Worm (Caenorhabditis elegans) whole organism, young adult: ENCODE measurements around the gene pigg-1.

Experiments
- B0019.2 ChIP-seq: fragments of 200-800 bp; sonication (Bioruptor generic); conservative IDR thresholded peaks from 2 replicates; pipeline ENCODE4 v1.3.6; 2022; ENCODE audit warnings: missing genetic modification reagents, missing genetic modification characterization, missing compliant biosample characterization
- D2030.7 ChIP-seq: fragments of 200-800 bp; sonication (Bioruptor generic); IDR thresholded peaks from 2 replicates; pipeline ENCODE4 v1.3.6; 2022; ENCODE audit warnings: missing genetic modification reagents, missing genetic modification characterization, missing compliant biosample characterization
- F22D6.2 ChIP-seq: sonication (generic microtip); optimal IDR thresholded peaks from 2 replicates; lab custom pipeline; 2016; ENCODE audit warnings: mild to moderate bottlenecking, missing genetic modification characterization, missing compliant biosample characterization
- F33H1.4 ChIP-seq: fragments of 200-800 bp; sonication (Bioruptor generic); IDR thresholded peaks from 2 replicates; pipeline ENCODE4 v1.3.6; 2022; ENCODE audit warnings: missing genetic modification reagents, missing genetic modification characterization, missing compliant biosample characterization
- F52B5.7 ChIP-seq: sonication (generic microtip); optimal IDR thresholded peaks from 2 replicates; lab custom pipeline; 2016; ENCODE audit warnings: mild to moderate bottlenecking, missing genetic modification characterization, missing compliant biosample characterization
- F57A8.1 ChIP-seq: fragments of 200-800 bp; sonication (Bioruptor generic); optimal IDR thresholded peaks from 2 replicates; lab custom pipeline; 2018; ENCODE audit warnings: mild to moderate bottlenecking, missing genetic modification characterization, moderate library complexity, missing compliant biosample characterization
- K11D2.4 ChIP-seq: fragments of 200-800 bp; sonication (Bioruptor generic); IDR thresholded peaks from 2 replicates; pipeline ENCODE4 v1.3.6; 2022; ENCODE audit warnings: missing genetic modification reagents, missing genetic modification characterization, missing compliant biosample characterization
- K12H6.12 ChIP-seq: fragments of 200-800 bp; sonication (Bioruptor generic); optimal IDR thresholded peaks from 2 replicates; lab custom pipeline; 2018; ENCODE audit warnings: mild to moderate bottlenecking, missing genetic modification characterization, missing compliant biosample characterization
- T07F8.4 ChIP-seq: sonication (generic microtip); optimal IDR thresholded peaks from 2 replicates; lab custom pipeline; 2016; ENCODE audit warnings: mild to moderate bottlenecking, missing genetic modification characterization, moderate library complexity, missing compliant biosample characterization
- Y53F4B.3 ChIP-seq: fragments of 200-800 bp; sonication (Bioruptor generic); IDR thresholded peaks from 2 replicates; pipeline ENCODE4 v1.3.6; 2022; ENCODE audit warnings: missing genetic modification reagents, missing genetic modification characterization, missing compliant biosample characterization
- Y95B8A.8 ChIP-seq: fragments of 200-800 bp; sonication (Bioruptor generic); IDR thresholded peaks from 2 replicates; pipeline ENCODE4 v1.3.6; 2022; ENCODE audit warnings: missing genetic modification reagents, missing genetic modification characterization, missing compliant biosample characterization
- ZK185.1 ChIP-seq: sonication (generic microtip); optimal IDR thresholded peaks from 2 replicates; lab custom pipeline; 2016; ENCODE audit warnings: mild to moderate bottlenecking, missing genetic modification characterization, missing compliant biosample characterization; ENCODE audit not compliant: poor library complexity, severe bottlenecking
- ama-1 ChIP-seq, 3 experiments: fragments of 150-350 bp in 1 of 3; sonication (generic microtip) in 2 of 3; optimal IDR thresholded peaks; 2 replicates each; lab custom pipeline; 2014 to 2018; ENCODE audit warnings: missing biosample characterization in 2 of 3, missing genetic modification characterization in 2 of 3, missing genetic modification reagents in 2 of 3
- attf-3 ChIP-seq: fragments of 200-800 bp; sonication (Bioruptor generic); conservative IDR thresholded peaks from 2 replicates; pipeline ENCODE4 v1.3.6; 2022; ENCODE audit warnings: missing genetic modification reagents, missing genetic modification characterization, missing compliant biosample characterization
- attf-5 ChIP-seq: fragments of 200-800 bp; sonication (Bioruptor generic); optimal IDR thresholded peaks from 2 replicates; lab custom pipeline; 2018; ENCODE audit warnings: mild to moderate bottlenecking, missing genetic modification characterization, missing compliant biosample characterization
- bed-1 ChIP-seq: fragments of 200-800 bp; sonication (Bioruptor generic); IDR thresholded peaks from 2 replicates; pipeline ENCODE4 v1.3.6; 2022; ENCODE audit warnings: missing genetic modification reagents, missing genetic modification characterization, missing compliant biosample characterization
- bed-2 ChIP-seq: fragments of 200-800 bp; sonication (Bioruptor generic); IDR thresholded peaks from 2 replicates; pipeline ENCODE4 v1.3.6; 2022; ENCODE audit warnings: missing genetic modification reagents, missing genetic modification characterization, missing compliant biosample characterization
- ccch-3 ChIP-seq: fragments of 200-800 bp; sonication (Bioruptor generic); optimal IDR thresholded peaks from 2 replicates; lab custom pipeline; 2018; ENCODE audit warnings: mild to moderate bottlenecking, missing genetic modification characterization, missing compliant biosample characterization
- ceh-100 ChIP-seq: fragments of 200-800 bp; sonication (Bioruptor generic); IDR thresholded peaks from 2 replicates; pipeline ENCODE4 v1.3.6; 2022; ENCODE audit warnings: missing genetic modification reagents, missing genetic modification characterization, missing compliant biosample characterization
- chd-7 ChIP-seq: sonication (generic microtip); optimal IDR thresholded peaks from 2 replicates; lab custom pipeline; 2016; ENCODE audit warnings: mild to moderate bottlenecking, missing genetic modification characterization, moderate library complexity, missing compliant biosample characterization
- die-1 ChIP-seq: sonication (generic microtip); optimal IDR thresholded peaks from 2 replicates; lab custom pipeline; 2016; ENCODE audit warnings: missing genotype, mild to moderate bottlenecking, missing genetic modification characterization, missing compliant biosample characterization
- dpl-1 ChIP-seq: fragments of 150-350 bp; optimal IDR thresholded peaks from 2 replicates; lab custom pipeline; 2014; ENCODE audit warnings: missing biosample characterization, missing genetic modification reagents, missing genetic modification characterization
- egrh-3 ChIP-seq: fragments of 200-800 bp; sonication (Bioruptor generic); IDR thresholded peaks from 2 replicates; pipeline ENCODE4 v1.3.6; 2022; ENCODE audit warnings: missing genetic modification reagents, missing genetic modification characterization, missing compliant biosample characterization
- ekl-4 ChIP-seq: fragments of 200-800 bp; sonication (Bioruptor generic); IDR thresholded peaks from 2 replicates; pipeline ENCODE4 v1.3.6; 2022; ENCODE audit warnings: missing genetic modification reagents, missing genetic modification characterization, missing compliant biosample characterization
- him-1 ChIP-seq: sonication (generic microtip); optimal IDR thresholded peaks from 2 replicates; lab custom pipeline; 2016; ENCODE audit warnings: missing genotype, missing genetic modification reagents, missing genetic modification characterization, missing compliant biosample characterization
- lin-26 ChIP-seq: fragments of 200-800 bp; sonication (Bioruptor generic); IDR thresholded peaks from 2 replicates; pipeline ENCODE4 v1.3.6; 2022; ENCODE audit warnings: missing genetic modification reagents, missing genetic modification characterization, missing compliant biosample characterization
- lin-35 ChIP-seq, 3 experiments: fragments of 150-350 bp in 2 of 3; sonication (generic microtip) in 1 of 3; optimal IDR thresholded peaks; 2 replicates each; lab custom pipeline; 2014 to 2018; ENCODE audit warnings: missing biosample characterization in 3 of 3, missing genetic modification characterization in 3 of 3, missing genetic modification reagents in 3 of 3
- lin-40 ChIP-seq: sonication (generic microtip); optimal IDR thresholded peaks from 2 replicates; lab custom pipeline; 2016; ENCODE audit warnings: missing genetic modification characterization, mild to moderate bottlenecking, missing compliant biosample characterization, missing genotype, missing genetic modification reagents
- lir-1 ChIP-seq: fragments of 200-800 bp; sonication (Bioruptor generic); conservative IDR thresholded peaks from 2 replicates; pipeline ENCODE4 v1.3.6; 2022; ENCODE audit warnings: missing genetic modification reagents, missing genetic modification characterization, missing compliant biosample characterization
- lsy-27 ChIP-seq: sonication (generic microtip); optimal IDR thresholded peaks from 2 replicates; lab custom pipeline; 2017; ENCODE audit warnings: missing genetic modification characterization, mild to moderate bottlenecking, missing compliant biosample characterization, antibody characterized with exemption, missing genotype, borderline replicate concordance; ENCODE audit not compliant: insufficient read depth
- madf-6 ChIP-seq: fragments of 200-800 bp; sonication (Bioruptor generic); IDR thresholded peaks from 2 replicates; pipeline ENCODE4 v1.3.6; 2022; ENCODE audit warnings: missing genetic modification reagents, missing genetic modification characterization, missing compliant biosample characterization
- mel-28 ChIP-seq: sonication (generic microtip); optimal IDR thresholded peaks from 2 replicates; lab custom pipeline; 2016; ENCODE audit warnings: borderline replicate concordance, mild to moderate bottlenecking, missing genetic modification characterization, missing compliant biosample characterization
- mxl-1 ChIP-seq: sonication (generic microtip); optimal IDR thresholded peaks from 2 replicates; lab custom pipeline; 2016; ENCODE audit warnings: missing genetic modification characterization, missing compliant biosample characterization
- nfya-2 ChIP-seq: fragments of 200-800 bp; sonication (Bioruptor generic); IDR thresholded peaks from 2 replicates; pipeline ENCODE4 v1.3.6; 2022; ENCODE audit warnings: missing genetic modification reagents, missing genetic modification characterization, missing compliant biosample characterization
- nfyb-1 ChIP-seq: fragments of 200-800 bp; sonication (Bioruptor generic); IDR thresholded peaks from 2 replicates; pipeline ENCODE4 v1.3.6; 2022; ENCODE audit warnings: missing genetic modification reagents, missing genetic modification characterization, missing compliant biosample characterization
- pbrm-1 ChIP-seq: fragments of 200-800 bp; sonication (Bioruptor generic); IDR thresholded peaks from 2 replicates; pipeline ENCODE4 v1.3.6; 2022; ENCODE audit warnings: missing genetic modification reagents, missing genetic modification characterization, missing compliant biosample characterization
- rec-8 ChIP-seq, 2 experiments: sonication (generic microtip); optimal IDR thresholded peaks; 2 replicates each; lab custom pipeline; 2016; ENCODE audit warnings: mild to moderate bottlenecking in 2 of 2, missing genetic modification characterization in 2 of 2, missing genetic modification reagents in 2 of 2, missing genotype in 2 of 2, missing biosample characterization in 1 of 2, missing compliant biosample characterization in 1 of 2, moderate library complexity in 1 of 2
- sdz-38 ChIP-seq: sonication (generic microtip); optimal IDR thresholded peaks from 2 replicates; lab custom pipeline; 2016; ENCODE audit warnings: missing genotype, missing genetic modification characterization, missing compliant biosample characterization
- snpc-1.1 ChIP-seq: sonication (generic microtip); optimal IDR thresholded peaks from 2 replicates; lab custom pipeline; 2017; ENCODE audit warnings: missing genetic modification characterization, mild to moderate bottlenecking, missing compliant biosample characterization, antibody characterized with exemption, moderate library complexity, missing genotype, missing genetic modification reagents; ENCODE audit not compliant: insufficient read depth
- snpc-4 ChIP-seq, 5 experiments: fragments of 150-350 bp in 1 of 5; sonication (generic microtip) in 4 of 5; optimal IDR thresholded peaks; 2 replicates each; lab custom pipeline; 2014 to 2018; ENCODE audit warnings: missing genetic modification characterization in 5 of 5, missing biosample characterization in 3 of 5, antibody characterized with exemption in 2 of 5, mild to moderate bottlenecking in 2 of 5, missing compliant biosample characterization in 2 of 5, missing genotype in 2 of 5, moderate library complexity in 2 of 5, missing genetic modification reagents in 1 of 5
- sptf-2 ChIP-seq: fragments of 200-800 bp; sonication (Bioruptor generic); optimal IDR thresholded peaks from 2 replicates; lab custom pipeline; 2018; ENCODE audit warnings: mild to moderate bottlenecking, missing genetic modification characterization, missing compliant biosample characterization
- tlf-1 ChIP-seq: fragments of 200-800 bp; sonication (Bioruptor generic); optimal IDR thresholded peaks from 2 replicates; lab custom pipeline; 2018; ENCODE audit warnings: mild to moderate bottlenecking, missing genetic modification characterization, missing compliant biosample characterization
- zfh-2 ChIP-seq: fragments of 200-800 bp; sonication (Bioruptor generic); conservative IDR thresholded peaks from 2 replicates; pipeline ENCODE4 v1.3.6; 2022; ENCODE audit warnings: missing genetic modification reagents, missing genetic modification characterization, missing compliant biosample characterization
- ztf-22 ChIP-seq: fragments of 200-800 bp; sonication (Bioruptor generic); optimal IDR thresholded peaks from 2 replicates; lab custom pipeline; 2018; ENCODE audit warnings: mild to moderate bottlenecking, missing genetic modification characterization, moderate library complexity, missing compliant biosample characterization
- ztf-25 ChIP-seq: fragments of 200-800 bp; sonication (Bioruptor generic); IDR thresholded peaks from 2 replicates; pipeline ENCODE4 v1.3.6; 2022; ENCODE audit warnings: missing genetic modification reagents, missing genetic modification characterization, missing compliant biosample characterization
- ztf-3 ChIP-seq: fragments of 200-800 bp; sonication (Bioruptor generic); optimal IDR thresholded peaks from 2 replicates; lab custom pipeline; 2018; ENCODE audit warnings: mild to moderate bottlenecking, missing genetic modification characterization, missing compliant biosample characterization
- ztf-6 ChIP-seq: fragments of 200-800 bp; sonication (Bioruptor generic); IDR thresholded peaks from 2 replicates; pipeline ENCODE4 v1.3.6; 2022; ENCODE audit warnings: missing genetic modification reagents, missing genetic modification characterization, missing compliant biosample characterization

The pigg-1 gene

ce11 chrII:8561227-8561626, 38.8 kb downstream of the pigg-1 start, which contains the start of gene iff-2 (continued):
- TF ChIP-seq die-1 (peak; percentile 66), Y95B8A.8 (GFP tag; lab: Robert Waterston, UW) (peak; percentile 92), bed-1 (GFP tag; lab: Robert Waterston, UW) (no peak), chd-7 (tag; lab: Kevin White, UChicago) (peak; percentile 94), ztf-6 (GFP tag; lab: Robert Waterston, UW) (peak; percentile 95), lin-35 (GFP tag; optimal IDR thresholded peaks at IDR 0.05; lab: Kevin White, UChicago) (peak; percentile 29 to 96 (median 79)), T07F8.4 (tag; lab: Kevin White, UChicago) (peak; percentile 65), ztf-3 (GFP tag; lab: Kevin White, UChicago) (peak; percentile 93), ekl-4 (GFP tag; lab: Robert Waterston, UW) (peak; percentile 97), zfh-2 (GFP tag; lab: Robert Waterston, UW) (peak; percentile 95), B0019.2 (GFP tag; lab: Robert Waterston, UW) (no peak), ztf-25 (GFP tag; lab: Robert Waterston, UW) (0 out of 2 replicates have a peak, but pooled peaks have one; percentile 9), attf-3 (peak; percentile 85), rec-8 (tag; optimal IDR thresholded peaks at IDR 0.05; lab: Kevin White, UChicago) (no peak), F52B5.7 (tag; lab: Kevin White, UChicago) (peak; percentile 85), egrh-3 (GFP tag; lab: Robert Waterston, UW) (no peak), F33H1.4 (GFP tag; lab: Robert Waterston, UW) (peak; percentile 81), sdz-38 (tag; lab: Kevin White, UChicago) (no peak), nfya-2 (no peak), dpl-1 (GFP tag; lab: Kevin White, UChicago) (peak; percentile 73), ztf-22 (GFP tag; lab: Kevin White, UChicago) (peak; percentile 95), F57A8.1 (GFP tag; lab: Kevin White, UChicago) (peak; percentile 16), K12H6.12 (peak; percentile 99), ceh-100 (peak; percentile 89), mel-28 (tag; lab: Kevin White, UChicago) (no peak), ama-1 (optimal IDR thresholded peaks at IDR 0.05; lab: Kevin White, UChicago) (peak; percentile 68), ama-1 (GFP tag; optimal IDR thresholded peaks at IDR 0.05; lab: Kevin White, UChicago) (no peak), lsy-27 (tag; lab: Kevin White, UChicago) (no peak), ccch-3 (GFP tag; lab: Kevin White, UChicago) (peak; percentile 39), snpc-4 (GFP tag; optimal IDR thresholded peaks at IDR 0.05; lab: Kevin White, UChicago) (no peak), snpc-4 (tag; optimal IDR thresholded peaks at IDR 0.05; lab: Kevin White, UChicago) (peak in 3 of 4 experiments; percentile 84 to 89 (median 89)), F22D6.2 (tag; lab: Kevin White, UChicago) (peak; percentile 90), tlf-1 (peak; percentile 98), ZK185.1 (tag; lab: Kevin White, UChicago) (peak; percentile 95), mxl-1 (tag; lab: Kevin White, UChicago) (no peak), Y53F4B.3 (no peak), lin-40 (peak; percentile 98), pbrm-1 (GFP tag; lab: Robert Waterston, UW) (peak; percentile 98), lir-1 (GFP tag; lab: Robert Waterston, UW) (peak; percentile 97), K11D2.4 (GFP tag; lab: Robert Waterston, UW) (peak; percentile 97), D2030.7 (no peak), sptf-2 (GFP tag; lab: Kevin White, UChicago) (no peak), him-1 (tag; lab: Kevin White, UChicago) (no peak), lin-26 (GFP tag; lab: Robert Waterston, UW) (no peak), attf-5 (peak; percentile 100), snpc-1.1 (tag; lab: Kevin White, UChicago) (peak; percentile 14), bed-2 (GFP tag; lab: Robert Waterston, UW) (peak; percentile 84; the same call in 1 of the 2 replicates), madf-6 (no peak), nfyb-1 (GFP tag; lab: Robert Waterston, UW) (peak; percentile 97)
